Worm (Caenorhabditis elegans) whole organism, L2 larva: ENCODE results near the gene ins-6.

Experiments
- R02D3.7 ChIP-seq: fragments of 150-350 bp; optimal IDR thresholded peaks from 2 replicates; lab custom pipeline; 2014; ENCODE audit warnings: missing biosample characterization, missing genetic modification characterization
- ama-1 ChIP-seq: fragments of 150-350 bp; optimal IDR thresholded peaks from 2 replicates; lab custom pipeline; 2018; ENCODE audit warnings: inconsistent platforms
- ceh-82 ChIP-seq: fragments of 150-350 bp; optimal IDR thresholded peaks from 2 replicates; lab custom pipeline; 2014; ENCODE audit warnings: missing biosample characterization, missing genetic modification characterization
- elt-3 ChIP-seq: sonication (generic microtip); optimal IDR thresholded peaks from 2 replicates; lab custom pipeline; 2017; ENCODE audit warnings: missing biosample characterization, missing genetic modification characterization
- nhr-237 ChIP-seq: fragments of 150-350 bp; optimal IDR thresholded peaks from 2 replicates; lab custom pipeline; 2014; ENCODE audit warnings: missing biosample characterization, missing genetic modification characterization
- nhr-25 ChIP-seq: fragments of 150-350 bp; sonication (generic microtip); optimal IDR thresholded peaks from 3 replicates; lab custom pipeline; 2014; ENCODE audit warnings: missing biosample characterization, missing genetic modification characterization
- snpc-4 ChIP-seq: fragments of 150-350 bp; optimal IDR thresholded peaks from 2 replicates; lab custom pipeline; 2014; ENCODE audit warnings: missing biosample characterization, missing genetic modification characterization

DNA sequence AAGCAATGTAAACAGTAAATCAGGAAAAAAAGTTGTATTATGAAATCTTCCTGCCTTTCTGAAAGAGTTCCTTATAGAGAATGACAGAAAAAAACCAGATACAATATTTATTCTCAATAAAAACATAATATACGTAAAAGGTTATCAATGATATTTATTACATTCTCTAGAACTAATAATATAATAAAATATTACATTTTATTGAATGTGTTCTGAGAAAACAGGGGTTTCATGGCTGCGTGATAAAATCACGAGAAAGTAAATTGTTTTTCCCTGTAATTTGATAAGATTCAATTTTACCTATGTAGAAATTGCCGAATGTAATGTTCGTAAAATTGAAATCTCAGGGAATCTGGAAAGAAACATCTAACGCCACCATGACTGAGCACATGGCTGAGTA, 35.3 kb upstream of the ins-6 start:
- TF ChIP-seq ama-1 (no peak), elt-3 (no peak), snpc-4 (tag; lab: Kevin White, UChicago) (no peak), ceh-82 (tag; lab: Kevin White, UChicago) (no peak), nhr-25 (tag; lab: Kevin White, UChicago) (no peak), nhr-237 (tag; lab: Kevin White, UChicago) (no peak), R02D3.7 (tag; lab: Kevin White, UChicago) (no peak)
